Fruit fly (Drosophila melanogaster) whole organism, embryonic: ENCODE data around the gene scramb1.

Experiments used
- CG10209 ChIP-seq: fragments of 200-800 bp; sonication (Bioruptor generic); optimal IDR thresholded peaks from 3 replicates; lab custom pipeline; 2017; ENCODE audit warnings: missing biosample characterization, mild to moderate bottlenecking, missing genetic modification characterization, missing genetic modification reagents
- CG10543 ChIP-seq: fragments of 200-800 bp; sonication (Bioruptor generic); optimal IDR thresholded peaks from 3 replicates; lab custom pipeline; 2017; ENCODE audit warnings: missing biosample characterization, mild to moderate bottlenecking, missing genetic modification characterization, moderate library complexity
- CG13296 ChIP-seq: fragments of 200-800 bp; sonication (Bioruptor generic); optimal IDR thresholded peaks from 3 replicates; lab custom pipeline; 2018; ENCODE audit warnings: missing biosample characterization, mild to moderate bottlenecking, missing genetic modification characterization
- CG14710 ChIP-seq: fragments of 200-800 bp; sonication (Bioruptor generic); optimal IDR thresholded peaks from 3 replicates; lab custom pipeline; 2019; ENCODE audit warnings: missing biosample characterization, mild to moderate bottlenecking, missing genetic modification characterization, moderate library complexity
- CG15011 ChIP-seq: fragments of 200-800 bp; sonication (Bioruptor generic); optimal IDR thresholded peaks from 3 replicates; lab custom pipeline; 2018; ENCODE audit warnings: missing biosample characterization, mild to moderate bottlenecking, missing genetic modification characterization
- CG15514 ChIP-seq: fragments of 200-800 bp; sonication (Bioruptor generic); optimal IDR thresholded peaks from 3 replicates; lab custom pipeline; 2017; ENCODE audit warnings: missing biosample characterization, missing genetic modification characterization, mild to moderate bottlenecking, moderate library complexity, missing genetic modification reagents
- CG17612 ChIP-seq: fragments of 200-800 bp; sonication (Bioruptor generic); IDR thresholded peaks from 2 replicates; pipeline ENCODE4 v1.3.6; 2022; ENCODE audit warnings: missing biosample characterization, missing genetic modification characterization
- CG17802 ChIP-seq: fragments of 200-800 bp; sonication (Bioruptor generic); optimal IDR thresholded peaks from 2 replicates; lab custom pipeline; 2018; ENCODE audit warnings: missing biosample characterization, mild to moderate bottlenecking, missing genetic modification characterization, moderate library complexity
- CG6272 ChIP-seq: fragments of 200-800 bp; sonication (Bioruptor generic); IDR thresholded peaks from 2 replicates; pipeline ENCODE4 v1.3.6; 2022; ENCODE audit warnings: missing biosample characterization, missing genetic modification characterization
- CG7372 ChIP-seq: fragments of 200-800 bp; sonication (Bioruptor generic); IDR thresholded peaks from 2 replicates; pipeline ENCODE4 v1.3.6; 2022; ENCODE audit warnings: missing biosample characterization, missing genetic modification characterization
- Dll ChIP-seq: fragments of 200-800 bp; sonication (Bioruptor generic); IDR thresholded peaks from 4 replicates; pipeline ENCODE4 v1.3.6; 2022; ENCODE audit warnings: missing biosample characterization, missing genetic modification characterization; ENCODE audit not compliant: partially characterized antibody
- Doc2 ChIP-seq: fragments of 200-800 bp; sonication (Bioruptor generic); IDR thresholded peaks from 2 replicates; pipeline ENCODE4 v1.3.6; 2022; ENCODE audit warnings: missing biosample characterization, missing genetic modification characterization
- ERR ChIP-seq: fragments of 200-800 bp; sonication (Bioruptor generic); optimal IDR thresholded peaks from 2 replicates; lab custom pipeline; 2016; ENCODE audit warnings: missing biosample characterization, missing genetic modification characterization
- Eip74EF ChIP-seq, 2 experiments: fragments of 200-800 bp in 1 of 2; fragments of >200 bp in 1 of 2; sonication (Bioruptor generic) in 1 of 2; optimal IDR thresholded peaks; 2 replicates each; lab custom pipeline; 2017 to 2019; ENCODE audit warnings: missing biosample characterization in 2 of 2, missing genetic modification characterization in 2 of 2, mild to moderate bottlenecking in 1 of 2, moderate library complexity in 1 of 2
- HLH54F ChIP-seq: fragments of 200-800 bp; sonication (Bioruptor generic); optimal IDR thresholded peaks from 3 replicates; lab custom pipeline; 2016; ENCODE audit warnings: missing biosample characterization, missing genetic modification characterization
- Lhr ChIP-seq: fragments of 200-800 bp; sonication (Bioruptor generic); optimal IDR thresholded peaks from 3 replicates; lab custom pipeline; 2017; ENCODE audit warnings: mild to moderate bottlenecking, missing biosample characterization, missing genetic modification reagents, missing genetic modification characterization
- NC2β ChIP-seq: fragments of 200-800 bp; sonication (Bioruptor generic); optimal IDR thresholded peaks from 2 replicates; lab custom pipeline; 2016; ENCODE audit warnings: missing biosample characterization, missing genetic modification characterization
- ac ChIP-seq: fragments of 200-800 bp; sonication (Bioruptor generic); optimal IDR thresholded peaks from 3 replicates; lab custom pipeline; 2017; ENCODE audit warnings: missing biosample characterization, mild to moderate bottlenecking, missing genetic modification characterization
- bbx ChIP-seq: fragments of 200-800 bp; sonication (Bioruptor generic); IDR thresholded peaks from 2 replicates; pipeline ENCODE4 v1.3.6; 2022; ENCODE audit warnings: missing biosample characterization, missing genetic modification characterization; ENCODE audit not compliant: partially characterized antibody
- emc ChIP-seq: fragments of 200-800 bp; sonication (Bioruptor generic); optimal IDR thresholded peaks from 2 replicates; lab custom pipeline; 2016; ENCODE audit warnings: missing biosample characterization, missing genetic modification characterization
- en ChIP-seq: fragments of 200-800 bp; sonication (Bioruptor generic); optimal IDR thresholded peaks from 2 replicates; lab custom pipeline; 2016; ENCODE audit warnings: missing biosample characterization, missing genetic modification characterization
- ftz-f1 ChIP-seq: fragments of 200-800 bp; sonication (Bioruptor generic); optimal IDR thresholded peaks from 2 replicates; lab custom pipeline; 2016; ENCODE audit warnings: missing biosample characterization, missing genetic modification characterization
- p53 ChIP-seq: fragments of 200-800 bp; sonication (Bioruptor generic); optimal IDR thresholded peaks from 2 replicates; lab custom pipeline; 2016; ENCODE audit warnings: missing biosample characterization, missing genetic modification characterization
- tio ChIP-seq: fragments of 200-800 bp; sonication (Bioruptor generic); optimal IDR thresholded peaks from 2 replicates; lab custom pipeline; 2017; ENCODE audit warnings: missing biosample characterization, missing genetic modification characterization, inconsistent platforms
- trh ChIP-seq: fragments of 200-800 bp; sonication (Bioruptor generic); optimal IDR thresholded peaks from 2 replicates; lab custom pipeline; 2016; ENCODE audit warnings: missing biosample characterization, missing genetic modification characterization
- wek ChIP-seq: fragments of 200-800 bp; sonication (Bioruptor generic); optimal IDR thresholded peaks from 3 replicates; lab custom pipeline; 2018; ENCODE audit warnings: missing biosample characterization, mild to moderate bottlenecking, missing genetic modification characterization, moderate library complexity

scramb1 gene

DNA sequence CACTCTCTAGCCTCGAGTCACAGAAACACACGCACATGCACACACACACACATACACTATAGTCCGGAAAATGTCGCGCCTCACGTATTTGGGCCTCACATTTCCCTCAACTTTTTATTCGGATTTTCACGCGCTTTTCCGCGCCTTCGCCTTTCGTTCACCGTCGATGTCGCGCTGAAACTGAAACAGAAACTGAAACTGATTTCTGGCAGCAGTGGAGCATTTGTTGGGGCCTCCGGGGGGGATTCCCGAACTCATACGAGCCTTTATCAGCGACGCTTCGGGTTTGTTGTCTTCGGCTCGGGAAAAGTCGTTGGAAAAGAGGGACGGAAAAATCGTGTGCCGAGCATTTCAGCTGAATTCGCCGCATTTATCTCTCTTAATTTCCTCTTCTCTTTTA lies 39.1 kb downstream of the scramb1 start, which contains the start of gene dpr10 (continued):
- TF ChIP-seq ERR (GFP tag; lab: Kevin White, UChicago) (no peak), CG14710 (tag; lab: Kevin White, UChicago) (no peak), CG15514 (GFP tag; lab: Kevin White, UChicago) (no peak), HLH54F (GFP tag; lab: Kevin White, UChicago) (no peak), p53 (GFP tag; lab: Kevin White, UChicago) (no peak), CG13296 (GFP tag; lab: Kevin White, UChicago) (no peak), wek (GFP tag; lab: Kevin White, UChicago) (no peak), ac (GFP tag; lab: Kevin White, UChicago) (no peak), NC2β (GFP tag; lab: Kevin White, UChicago) (no peak), trh (no peak), bbx (GFP tag; lab: Robert Waterston, UW) (no peak), Dll (GFP tag; lab: Robert Waterston, UW) (0 out of 4 replicates have a peak, but pooled peaks have one; percentile 13), CG15011 (GFP tag; lab: Kevin White, UChicago) (no peak), en (GFP tag; lab: Kevin White, UChicago) (no peak), ftz-f1 (GFP tag; lab: Kevin White, UChicago) (peak; percentile 4), emc (GFP tag; lab: Kevin White, UChicago) (no peak), Lhr (no peak), CG10209 (no peak), CG10543 (peak; percentile 37), CG17612 (GFP tag; lab: Robert Waterston, UW) (no peak), CG6272 (no peak), Doc2 (GFP tag; lab: Robert Waterston, UW) (no peak), tio (GFP tag; lab: Kevin White, UChicago) (no peak), CG7372 (GFP tag; lab: Robert Waterston, UW) (no peak), Eip74EF (GFP tag; optimal IDR thresholded peaks at IDR 0.05; lab: Kevin White, UChicago) (no peak), CG17802 (tag; lab: Kevin White, UChicago) (no peak)
